Fruit fly (Drosophila melanogaster): Measurements from ENCODE around the gene CG14262.
A peak's percentile ranks its signal among the peaks of the same experiment; 100 is the strongest.

Gene CG14262

DNA sequence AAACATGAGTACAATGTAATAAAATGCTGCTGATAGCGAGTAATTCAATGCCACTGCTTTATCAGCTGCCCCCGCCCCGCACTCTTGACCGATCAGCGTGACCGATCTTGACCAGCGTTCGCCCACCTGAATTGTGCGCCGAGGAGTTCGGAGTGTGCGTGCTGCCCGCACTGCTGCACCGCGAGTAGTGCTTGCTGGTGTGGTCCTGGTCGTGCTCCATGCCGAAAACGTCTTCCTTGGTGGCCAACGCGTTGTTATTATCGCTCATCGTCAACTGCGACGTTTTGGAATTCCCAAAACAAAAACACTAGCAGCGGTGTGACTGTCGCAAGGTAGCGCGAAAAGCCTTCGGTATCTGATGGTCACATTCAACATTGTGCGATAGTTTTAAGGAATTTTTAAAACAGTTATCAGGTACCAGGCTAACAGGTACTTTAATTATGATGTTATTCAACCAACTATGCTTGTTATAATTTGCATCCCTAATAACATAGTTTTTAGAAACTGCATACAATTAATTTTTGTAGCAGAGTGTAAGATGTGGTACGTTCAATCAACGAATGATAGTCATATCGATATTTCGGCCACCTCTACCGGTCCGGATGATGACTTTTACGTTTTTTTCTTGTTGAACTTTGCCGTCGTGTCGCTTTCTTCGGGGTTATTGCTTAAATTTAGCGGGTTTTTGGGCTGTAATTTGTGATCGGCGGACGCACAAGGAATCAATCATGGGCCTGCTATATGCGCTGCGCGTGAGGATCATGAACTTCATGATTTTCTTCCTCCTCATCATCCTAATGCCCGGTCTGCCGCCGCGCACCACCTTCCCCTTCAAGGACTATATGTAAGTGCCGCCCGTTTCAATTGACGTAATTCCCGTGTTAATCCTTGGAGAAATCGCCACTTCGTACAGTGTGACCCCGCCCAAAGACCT is 23.2 kb upstream of the CG14262 start, which contains the start of the genes bigmax and Hmu (continued):
- TF ChIP-seq CG2120 (GFP tag; optimal IDR thresholded peaks at IDR 0.05), result peak; percentile 95
- 0 out of 2 replicates have a peak, but pooled peaks have one; percentile 10 for TF ChIP-seq Ravus (GFP tag; IDR thresholded peaks at IDR 0.05)
- peak; percentile 26 to 78 for TF ChIP-seq bsh (GFP tag; optimal IDR thresholded peaks at IDR 0.05)
- TF ChIP-seq HLH54F (GFP tag; optimal IDR thresholded peaks at IDR 0.05), result peak; percentile 87
- TF ChIP-seq CG9727 (GFP tag; optimal IDR thresholded peaks at IDR 0.05), result peak; percentile 82
- peak; percentile 82 for TF ChIP-seq CG17328 (GFP tag; IDR thresholded peaks at IDR 0.05)
- TF ChIP-seq Trl (optimal IDR thresholded peaks at IDR 0.05), result no peak
- TF ChIP-seq Trl (GFP tag; optimal IDR thresholded peaks at IDR 0.05), result peak; percentile 86
- peak; percentile 82 for TF ChIP-seq unpg (GFP tag; optimal IDR thresholded peaks at IDR 0.05)
- peak; percentile 67; the same call in 1 of the 3 replicates for TF ChIP-seq CG11093 (GFP tag; IDR thresholded peaks at IDR 0.05)
- TF ChIP-seq Ets65A (GFP tag), result peak; percentile 98
- TF ChIP-seq sr (GFP tag; IDR thresholded peaks at IDR 0.05), result peak; percentile 45; the same call in 1 of the 3 replicates
- TF ChIP-seq CG10431 (GFP tag; optimal IDR thresholded peaks at IDR 0.05), result no peak
- TF ChIP-seq CHES-1-like (GFP tag; optimal IDR thresholded peaks at IDR 0.05), result peak; percentile 92
- TF ChIP-seq CG8924 (tag; optimal IDR thresholded peaks at IDR 0.05), result peak; percentile 80
- peak; percentile 84 for TF ChIP-seq ems (GFP tag; optimal IDR thresholded peaks at IDR 0.05)
- TF ChIP-seq NFAT (GFP tag; IDR thresholded peaks at IDR 0.05), result peak; percentile 88
- peak; percentile 47 for TF ChIP-seq CG16815 (GFP tag; optimal IDR thresholded peaks at IDR 0.05)
- TF ChIP-seq CG15696 (tag; optimal IDR thresholded peaks at IDR 0.05), result peak; percentile 62
- TF ChIP-seq CG7963 (GFP tag; IDR thresholded peaks at IDR 0.05; ENCODE audit: partially characterized antibody), result no peak; the same call in 1 of the 3 replicates
- TF ChIP-seq Med (GFP tag), result peak; percentile 99
- TF ChIP-seq h (optimal IDR thresholded peaks at IDR 0.05), result no peak
- TF ChIP-seq Dbx (GFP tag; IDR thresholded peaks at IDR 0.05), result peak; percentile 92
- TF ChIP-seq CG9215 (GFP tag; IDR thresholded peaks at IDR 0.05), result peak; percentile 79
- peak in 1 of 2 experiments; percentile 60 for TF ChIP-seq crp (GFP tag; optimal IDR thresholded peaks at IDR 0.05)
- TF ChIP-seq CG1233 (GFP tag; optimal IDR thresholded peaks at IDR 0.05), result peak; percentile 39
- peak; percentile 27 for TF ChIP-seq BtbVII (GFP tag; optimal IDR thresholded peaks at IDR 0.05)
- TF ChIP-seq Bdp1 (GFP tag; optimal IDR thresholded peaks at IDR 0.05), result peak; percentile 68
- TF ChIP-seq gce (GFP tag; IDR thresholded peaks at IDR 0.05), result peak; percentile 59; the same call in 1 of the 3 replicates
- peak; percentile 47 for TF ChIP-seq cwo (GFP tag; optimal IDR thresholded peaks at IDR 0.05)
- peak; percentile 93 for TF ChIP-seq zfh2 (GFP tag; optimal IDR thresholded peaks at IDR 0.05)
- no peak for TF ChIP-seq fd64A (GFP tag; optimal IDR thresholded peaks at IDR 0.05)
- TF ChIP-seq CG17385 (GFP tag; optimal IDR thresholded peaks at IDR 0.05), result peak; percentile 63
- TF ChIP-seq H15 (GFP tag; IDR thresholded peaks at IDR 0.05), result peak; percentile 75
- peak; percentile 75 for TF ChIP-seq Abd-B (GFP tag; optimal IDR thresholded peaks at IDR 0.05)
- TF ChIP-seq tin (GFP tag; optimal IDR thresholded peaks at IDR 0.05), result peak; percentile 80
- peak; percentile 81; the same call in 2 of the 4 replicates for TF ChIP-seq chinmo (GFP tag; IDR thresholded peaks at IDR 0.05; ENCODE audit: partially characterized antibody)
- TF ChIP-seq schlank (tag; optimal IDR thresholded peaks at IDR 0.05), result peak; percentile 68
- TF ChIP-seq TFAM (GFP tag; optimal IDR thresholded peaks at IDR 0.05), result no peak
- TF ChIP-seq klu (GFP tag; IDR thresholded peaks at IDR 0.05), result peak; percentile 79
- peak; percentile 77 for TF ChIP-seq CG14014 (GFP tag; IDR thresholded peaks at IDR 0.05)
- TF ChIP-seq Mrtf (GFP tag; IDR thresholded peaks at IDR 0.05), result peak; percentile 73
- TF ChIP-seq CG33557 (GFP tag; optimal IDR thresholded peaks at IDR 0.05), result peak; percentile 50
- TF ChIP-seq CG3281 (GFP tag; optimal IDR thresholded peaks at IDR 0.05), result peak; percentile 71
- peak; percentile 83 for TF ChIP-seq sqz (GFP tag; optimal IDR thresholded peaks at IDR 0.05)
- TF ChIP-seq CG13296 (GFP tag; optimal IDR thresholded peaks at IDR 0.05), result peak; percentile 74
- TF ChIP-seq CG34422 (GFP tag; IDR thresholded peaks at IDR 0.05), result peak; percentile 91
- TF ChIP-seq CG7271 (tag; optimal IDR thresholded peaks at IDR 0.05), result peak; percentile 63
- peak; percentile 78 for TF ChIP-seq stc (GFP tag; IDR thresholded peaks at IDR 0.05)
